Worm (Caenorhabditis elegans) whole organism, late embryonic: ENCODE measurements around the gene T22D1.5.

ENCODE experiments used
- C08G9.2 ChIP-seq: sonication (generic microtip); optimal IDR thresholded peaks from 2 replicates; lab custom pipeline; 2016; ENCODE audit warnings: mild to moderate bottlenecking, missing genetic modification characterization, moderate library complexity, missing compliant biosample characterization
- K02D7.2 ChIP-seq: sonication (generic microtip); optimal IDR thresholded peaks from 2 replicates; lab custom pipeline; 2017; ENCODE audit warnings: mild to moderate bottlenecking, missing genetic modification characterization, missing compliant biosample characterization
- K09A11.1 ChIP-seq: sonication (generic microtip); optimal IDR thresholded peaks from 2 replicates; lab custom pipeline; 2017; ENCODE audit warnings: antibody characterized with exemption, mild to moderate bottlenecking, missing genetic modification characterization, missing compliant biosample characterization; ENCODE audit not compliant: insufficient read depth
- T23F11.4 ChIP-seq: fragments of 200-800 bp; sonication (Bioruptor generic); optimal IDR thresholded peaks from 2 replicates; lab custom pipeline; 2018; ENCODE audit warnings: mild to moderate bottlenecking, missing genetic modification characterization, missing compliant biosample characterization
- ama-1 ChIP-seq: fragments of 150-350 bp; optimal IDR thresholded peaks from 2 replicates; lab custom pipeline; 2014
- ceh-19 ChIP-seq: fragments of 200-800 bp; sonication (Bioruptor generic); optimal IDR thresholded peaks from 2 replicates; lab custom pipeline; 2018; ENCODE audit warnings: mild to moderate bottlenecking, missing genetic modification characterization, missing compliant biosample characterization
- ceh-2 ChIP-seq: sonication (generic microtip); optimal IDR thresholded peaks from 2 replicates; lab custom pipeline; 2016; ENCODE audit warnings: missing genotype, missing genetic modification characterization, missing compliant biosample characterization
- ceh-24 ChIP-seq: sonication (generic microtip); optimal IDR thresholded peaks from 2 replicates; lab custom pipeline; 2016; ENCODE audit warnings: mild to moderate bottlenecking, missing genetic modification characterization, missing compliant biosample characterization
- ceh-30 ChIP-seq: fragments of 150-350 bp; optimal IDR thresholded peaks from 2 replicates; lab custom pipeline; 2014; ENCODE audit warnings: missing biosample characterization, missing genetic modification characterization
- ceh-31 ChIP-seq: sonication (generic microtip); optimal IDR thresholded peaks from 2 replicates; lab custom pipeline; 2016; ENCODE audit warnings: missing genetic modification characterization, missing compliant biosample characterization
- ceh-34 ChIP-seq: sonication (generic microtip); optimal IDR thresholded peaks from 2 replicates; lab custom pipeline; 2016; ENCODE audit warnings: mild to moderate bottlenecking, missing genetic modification characterization, missing compliant biosample characterization
- ceh-6 ChIP-seq: fragments of 200-800 bp; sonication (Bioruptor generic); optimal IDR thresholded peaks from 2 replicates; lab custom pipeline; 2018; ENCODE audit warnings: mild to moderate bottlenecking, missing genetic modification characterization, missing compliant biosample characterization
- elt-2 ChIP-seq: sonication (generic microtip); optimal IDR thresholded peaks from 2 replicates; lab custom pipeline; 2016; ENCODE audit warnings: missing genetic modification reagents, missing genetic modification characterization, missing compliant biosample characterization
- elt-4 ChIP-seq: sonication (generic microtip); optimal IDR thresholded peaks from 2 replicates; lab custom pipeline; 2016; ENCODE audit warnings: missing genetic modification characterization, missing compliant biosample characterization
- eyg-1 ChIP-seq: sonication (generic microtip); optimal IDR thresholded peaks from 2 replicates; lab custom pipeline; 2016; ENCODE audit warnings: missing genotype, missing genetic modification characterization, missing compliant biosample characterization
- fax-1 ChIP-seq: sonication (generic microtip); optimal IDR thresholded peaks from 2 replicates; lab custom pipeline; 2016; ENCODE audit warnings: missing genotype, missing genetic modification characterization, missing compliant biosample characterization
- fkh-10 ChIP-seq: fragments of 150-350 bp; optimal IDR thresholded peaks from 2 replicates; lab custom pipeline; 2014; ENCODE audit warnings: missing biosample characterization, missing genetic modification reagents, missing genetic modification characterization
- hlh-30 ChIP-seq: sonication (generic microtip); optimal IDR thresholded peaks from 2 replicates; lab custom pipeline; 2017; ENCODE audit warnings: antibody characterized with exemption, missing genetic modification characterization, missing compliant biosample characterization; ENCODE audit not compliant: insufficient read depth
- hlh-8 ChIP-seq: sonication (generic microtip); optimal IDR thresholded peaks from 2 replicates; lab custom pipeline; 2016; ENCODE audit warnings: missing genotype, missing genetic modification characterization, missing compliant biosample characterization
- lin-11 ChIP-seq: fragments of 200-800 bp; sonication (Bioruptor generic); optimal IDR thresholded peaks from 2 replicates; lab custom pipeline; 2018; ENCODE audit warnings: mild to moderate bottlenecking, missing genetic modification characterization, missing compliant biosample characterization
- npax-4 ChIP-seq: sonication (generic microtip); optimal IDR thresholded peaks from 2 replicates; lab custom pipeline; 2016; ENCODE audit warnings: missing genetic modification characterization, missing compliant biosample characterization
- odd-2 ChIP-seq: sonication (generic microtip); optimal IDR thresholded peaks from 2 replicates; lab custom pipeline; 2017; ENCODE audit warnings: antibody characterized with exemption, mild to moderate bottlenecking, missing genetic modification characterization, missing compliant biosample characterization
- pat-9 ChIP-seq: fragments of 200-800 bp; sonication (Bioruptor generic); optimal IDR thresholded peaks from 2 replicates; lab custom pipeline; 2018; ENCODE audit warnings: mild to moderate bottlenecking, missing genetic modification characterization, moderate library complexity, missing compliant biosample characterization
- pax-1 ChIP-seq: fragments of 150-350 bp; optimal IDR thresholded peaks from 2 replicates; lab custom pipeline; 2014; ENCODE audit warnings: missing biosample characterization, missing genetic modification characterization
- pha-2 ChIP-seq: sonication (generic microtip); optimal IDR thresholded peaks from 2 replicates; lab custom pipeline; 2017; ENCODE audit warnings: mild to moderate bottlenecking, missing genetic modification characterization, missing compliant biosample characterization
- pha-4 ChIP-seq: fragments of 150-350 bp; optimal IDR thresholded peaks from 2 replicates; lab custom pipeline; 2018; ENCODE audit warnings: missing biosample characterization, missing genetic modification reagents, missing genetic modification characterization
- pqm-1 ChIP-seq: sonication (generic microtip); optimal IDR thresholded peaks from 2 replicates; lab custom pipeline; 2016; ENCODE audit warnings: missing genetic modification characterization, missing compliant biosample characterization
- pros-1 ChIP-seq: fragments of 150-350 bp; optimal IDR thresholded peaks from 2 replicates; lab custom pipeline; 2014; ENCODE audit warnings: missing biosample characterization, missing genetic modification reagents, missing genetic modification characterization
- ref-2 ChIP-seq: sonication (generic microtip); optimal IDR thresholded peaks from 2 replicates; lab custom pipeline; 2016; ENCODE audit warnings: missing genetic modification characterization, missing compliant biosample characterization
- rnt-1 ChIP-seq: sonication (generic microtip); optimal IDR thresholded peaks from 2 replicates; lab custom pipeline; 2016; ENCODE audit warnings: missing genetic modification characterization, missing compliant biosample characterization
- sdc-2 ChIP-seq: sonication (generic microtip); optimal IDR thresholded peaks from 2 replicates; lab custom pipeline; 2016; ENCODE audit warnings: missing genotype, missing genetic modification characterization, missing compliant biosample characterization
- sox-4 ChIP-seq: sonication (generic microtip); optimal IDR thresholded peaks from 2 replicates; lab custom pipeline; 2017; ENCODE audit warnings: mild to moderate bottlenecking, missing genetic modification characterization, inconsistent platforms, missing compliant biosample characterization
- syd-9 ChIP-seq: sonication (generic microtip); optimal IDR thresholded peaks from 2 replicates; lab custom pipeline; 2016; ENCODE audit warnings: mild to moderate bottlenecking, missing genetic modification characterization, moderate library complexity, missing compliant biosample characterization
- tbx-2 ChIP-seq: sonication (generic microtip); optimal IDR thresholded peaks from 2 replicates; lab custom pipeline; 2016; ENCODE audit warnings: missing genetic modification characterization, missing compliant biosample characterization
- ttx-3 ChIP-seq: sonication (generic microtip); optimal IDR thresholded peaks from 2 replicates; lab custom pipeline; 2016; ENCODE audit warnings: missing genetic modification reagents, missing genetic modification characterization, missing compliant biosample characterization
- unc-3 ChIP-seq, 2 experiments: fragments of 200-800 bp in 1 of 2; sonication (Bioruptor generic) in 1 of 2; sonication (generic microtip) in 1 of 2; conservative IDR thresholded peaks in 1 of 2; optimal IDR thresholded peaks in 1 of 2; 2 replicates each; pipeline versions ENCODE4 v1.3.6 to Lab custom; 2016 to 2022; ENCODE audit warnings: missing compliant biosample characterization in 2 of 2, missing genetic modification characterization in 2 of 2, missing genetic modification reagents in 1 of 2
- unc-42 ChIP-seq: sonication (generic microtip); optimal IDR thresholded peaks from 2 replicates; lab custom pipeline; 2016; ENCODE audit warnings: missing genotype, missing genetic modification characterization, missing compliant biosample characterization
- ztf-16 ChIP-seq: sonication (generic microtip); optimal IDR thresholded peaks from 2 replicates; lab custom pipeline; 2017; ENCODE audit warnings: missing genetic modification characterization, missing compliant biosample characterization

T22D1.5 gene

DNA sequence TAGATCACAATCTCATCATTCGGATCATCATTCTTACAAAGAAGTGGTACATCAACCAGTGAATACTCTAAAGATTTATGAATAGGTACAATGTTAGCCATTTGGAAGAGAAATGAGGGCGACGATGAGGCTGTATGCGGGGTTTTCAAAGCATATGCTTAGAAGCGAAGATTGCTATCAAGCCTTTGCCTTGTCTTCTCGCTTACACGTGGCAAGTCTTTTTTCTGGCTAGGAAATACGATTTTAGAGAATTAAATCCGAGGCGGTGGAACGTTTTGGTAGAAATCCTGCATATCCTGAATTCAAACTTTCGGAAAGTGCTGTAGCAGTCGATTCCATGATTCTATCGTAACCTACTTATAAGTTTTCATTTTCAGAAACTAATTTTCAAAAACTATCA is 16.3 kb downstream of the T22D1.5 start, which contains the start of gene T22D1.18:
TSS of gene T22D1.18 (minus strand) at position 101 of the 400 bp plus-strand sequence.
- TF ChIP-seq ceh-30 (tag; lab: Kevin White, UChicago) (no peak), hlh-30 (no peak), fkh-10 (GFP tag; lab: Kevin White, UChicago) (no peak), hlh-8 (tag; lab: Kevin White, UChicago) (no peak), K02D7.2 (tag; lab: Kevin White, UChicago) (no peak), tbx-2 (tag; lab: Kevin White, UChicago) (no peak), K09A11.1 (tag; lab: Kevin White, UChicago) (no peak), pros-1 (tag; lab: Kevin White, UChicago) (no peak), ref-2 (tag; lab: Kevin White, UChicago) (no peak), sox-4 (tag; lab: Kevin White, UChicago) (no peak), eyg-1 (tag; lab: Kevin White, UChicago) (no peak), pax-1 (tag; lab: Kevin White, UChicago) (no peak), ceh-6 (no peak), ama-1 (lab: Kevin White, UChicago) (no peak), ttx-3 (tag; lab: Kevin White, UChicago) (no peak), ceh-31 (no peak), T23F11.4 (no peak), lin-11 (tag; lab: Kevin White, UChicago) (no peak), elt-2 (tag; lab: Kevin White, UChicago) (no peak)

DNA sequence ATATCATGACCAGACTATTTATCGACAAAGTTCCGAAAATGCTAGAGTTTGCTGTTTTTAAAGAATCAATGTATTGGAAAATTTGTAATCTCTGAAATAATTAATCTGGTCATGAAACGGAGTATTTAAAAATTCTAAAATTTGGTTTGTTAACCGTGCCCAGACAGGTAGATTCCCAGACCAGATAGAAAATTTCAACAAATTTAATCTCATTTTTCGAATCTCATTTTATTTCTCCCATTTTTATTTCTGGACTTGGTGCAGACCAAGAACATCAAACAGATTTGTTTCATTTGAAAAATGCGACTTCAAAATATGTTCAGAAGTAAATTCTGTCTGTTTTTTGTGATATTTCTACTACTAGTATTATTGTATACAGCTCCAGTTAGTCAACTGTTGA is 19.3 kb downstream of the T22D1.5 start, which contains the start of gene T22D1.1:
TSS of gene T22D1.1 (plus strand) at position 301 of the 400 bp plus-strand sequence.
- TF ChIP-seq ceh-24 (tag; lab: Kevin White, UChicago): no peak
- TF ChIP-seq ceh-19 (GFP tag; lab: Kevin White, UChicago): no peak
- TF ChIP-seq ceh-2 (tag; lab: Kevin White, UChicago): no peak
- TF ChIP-seq syd-9 (tag; lab: Kevin White, UChicago): no peak
- no peak for TF ChIP-seq npax-4
- no peak for TF ChIP-seq hlh-30
- TF ChIP-seq tbx-2 (tag; lab: Kevin White, UChicago): no peak
- TF ChIP-seq pros-1 (tag; lab: Kevin White, UChicago): no peak
- TF ChIP-seq rnt-1: no peak
- TF ChIP-seq unc-3 (GFP tag; conservative IDR thresholded peaks at IDR 0.05; lab: Robert Waterston, UW): no peak
- TF ChIP-seq unc-3 (tag; optimal IDR thresholded peaks at IDR 0.05; lab: Kevin White, UChicago): no peak
- no peak for TF ChIP-seq ceh-34
- no peak for TF ChIP-seq ref-2 (tag; lab: Kevin White, UChicago)
- TF ChIP-seq ama-1 (lab: Kevin White, UChicago): no peak
- no peak for TF ChIP-seq pat-9 (tag; lab: Kevin White, UChicago)
- TF ChIP-seq ttx-3 (tag; lab: Kevin White, UChicago): no peak
- no peak for TF ChIP-seq odd-2 (tag; lab: Kevin White, UChicago)
- TF ChIP-seq fkh-10 (GFP tag; lab: Kevin White, UChicago): no peak
- TF ChIP-seq K09A11.1 (tag; lab: Kevin White, UChicago): no peak
- TF ChIP-seq pha-2: no peak
- TF ChIP-seq, all 69 proteins: peak for 0

DNA sequence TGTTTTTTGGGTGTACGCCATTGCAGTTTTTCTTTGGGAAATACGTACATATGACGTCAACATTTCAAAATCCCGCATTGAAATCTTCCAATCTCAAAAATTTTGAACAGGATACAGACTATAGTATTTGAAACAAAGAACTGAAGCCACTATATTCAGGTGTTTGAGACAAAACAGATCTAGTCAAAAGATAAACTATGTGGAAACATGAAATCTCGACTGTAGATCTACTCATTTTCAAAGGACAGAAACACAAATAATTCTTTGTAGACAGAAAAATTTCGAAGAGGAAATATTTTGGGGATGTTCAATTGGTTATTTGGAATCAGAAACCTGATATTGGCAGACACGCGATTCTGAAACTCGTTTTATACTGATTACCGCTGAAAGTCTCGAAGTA is 21.8 kb downstream of the T22D1.5 start:
- TF ChIP-seq fax-1 (tag; lab: Kevin White, UChicago) (no peak), lin-11 (tag; lab: Kevin White, UChicago) (no peak), C08G9.2 (no peak), pqm-1 (tag; lab: Kevin White, UChicago) (no peak), ztf-16 (no peak), pha-4 (no peak), sox-4 (tag; lab: Kevin White, UChicago) (no peak), elt-2 (tag; lab: Kevin White, UChicago) (no peak), ceh-31 (no peak), fkh-10 (GFP tag; lab: Kevin White, UChicago) (no peak), ceh-34 (no peak), elt-4 (tag; lab: Kevin White, UChicago) (no peak), unc-42 (tag; lab: Kevin White, UChicago) (no peak), sdc-2 (tag; lab: Kevin White, UChicago) (no peak)
- TF ChIP-seq, all 69 proteins: peak for 0
